Worm (Caenorhabditis elegans): ENCODE measurements around the gene R160.3.
"Not testable (repeated sequence)": the region's sequence is repeated elsewhere in the genome, so short reads cannot be mapped to it uniquely, and the experiment has no call there.

Gene R160.3

ce11 chrX:4350198-4350597, 15.9 kb downstream of the R160.3 start, which contains the start of gene F14H12.2:
Gene F14H12.2 (plus strand): TSS chrX:4350498.
- no peak for TF ChIP-seq odd-2 (tag; optimal IDR thresholded peaks at IDR 0.05)
- TF ChIP-seq npax-4 (tag; optimal IDR thresholded peaks at IDR 0.05) = no peak
- no peak for TF ChIP-seq ceh-48 (tag; optimal IDR thresholded peaks at IDR 0.05)
- no peak for TF ChIP-seq Y22D7AL.16 (tag; optimal IDR thresholded peaks at IDR 0.05)
- no peak for TF ChIP-seq sox-4 (tag; optimal IDR thresholded peaks at IDR 0.05)
- no peak for TF ChIP-seq elt-4 (tag; optimal IDR thresholded peaks at IDR 0.05)
- no peak for TF ChIP-seq ceh-31 (tag; optimal IDR thresholded peaks at IDR 0.05)
- no peak for TF ChIP-seq ceh-24 (tag; optimal IDR thresholded peaks at IDR 0.05)
- TF ChIP-seq sdc-2 (tag; optimal IDR thresholded peaks at IDR 0.05) = no peak
- TF ChIP-seq sox-2 (GFP tag; IDR thresholded peaks at IDR 0.05) = no peak
- TF ChIP-seq ceh-30 (tag; optimal IDR thresholded peaks at IDR 0.05) = no peak
- TF ChIP-seq F13H6.1 (tag; optimal IDR thresholded peaks at IDR 0.05) = no peak

- no peak for TF ChIP-seq unc-55 (GFP tag; optimal IDR thresholded peaks at IDR 0.05)
- no peak for TF ChIP-seq pat-9 (tag; optimal IDR thresholded peaks at IDR 0.05)
- TF ChIP-seq ets-4 (tag; optimal IDR thresholded peaks at IDR 0.05) = no peak
- TF ChIP-seq dmd-4 (tag; optimal IDR thresholded peaks at IDR 0.05; ENCODE audit: borderline replicate concordance) = no peak
- no peak for TF ChIP-seq ahr-1 (tag; optimal IDR thresholded peaks at IDR 0.05)
- TF ChIP-seq ref-2 (tag; optimal IDR thresholded peaks at IDR 0.05) = no peak
- no peak for TF ChIP-seq K02D7.2 (tag; optimal IDR thresholded peaks at IDR 0.05)
- TF ChIP-seq rnt-1 (tag; optimal IDR thresholded peaks at IDR 0.05) = no peak
- no peak for TF ChIP-seq ceh-24 (tag; optimal IDR thresholded peaks at IDR 0.05)
- no peak for TF ChIP-seq ceh-22 (tag; optimal IDR thresholded peaks at IDR 0.05)
- TF ChIP-seq tbx-7 (tag; optimal IDR thresholded peaks at IDR 0.05) = no peak
- no peak for TF ChIP-seq hlh-30 (tag; optimal IDR thresholded peaks at IDR 0.05; ENCODE audit: insufficient read depth)
- no peak for TF ChIP-seq hlh-6 (tag; optimal IDR thresholded peaks at IDR 0.05)
- TF ChIP-seq T23F11.4 (GFP tag; optimal IDR thresholded peaks at IDR 0.05) = no peak
- no peak for TF ChIP-seq nhr-11 (tag; optimal IDR thresholded peaks at IDR 0.05)
- no peak for TF ChIP-seq ttx-3 (tag; optimal IDR thresholded peaks at IDR 0.05)
Measured at ce11 chrX:4343915-4344314, 22.2 kb downstream of the R160.3 start, which contains the start of gene F14H12.3. Gene F14H12.3 (plus strand): TSS chrX:4344215.

- TF ChIP-seq syd-9 (tag; optimal IDR thresholded peaks at IDR 0.05) = no peak
- no peak for TF ChIP-seq ama-1 (optimal IDR thresholded peaks at IDR 0.05)
- no peak for TF ChIP-seq ceh-9 (tag; optimal IDR thresholded peaks at IDR 0.05)
- TF ChIP-seq hlh-6 (tag; optimal IDR thresholded peaks at IDR 0.05) = no peak
- TF ChIP-seq pros-1 (tag; optimal IDR thresholded peaks at IDR 0.05) = no peak
- TF ChIP-seq rnt-1 (tag; optimal IDR thresholded peaks at IDR 0.05) = no peak
- TF ChIP-seq pqm-1 (tag; optimal IDR thresholded peaks at IDR 0.05) = no peak
Measured at ce11 chrX:4342730-4343129, 23.4 kb downstream of the R160.3 start.

- TF ChIP-seq tbx-2, nhr-11, hlh-8 (tag; optimal IDR thresholded peaks at IDR 0.05): not testable (repeated sequence)
Measured at ce11 chrX:4339332-4339731, 26.8 kb downstream of the R160.3 start, which contains the start of gene cst-1. Gene cst-1 (plus strand): TSS chrX:4339632.

- not testable (repeated sequence) for TF ChIP-seq pag-3 (tag; optimal IDR thresholded peaks at IDR 0.05; ENCODE audit: borderline replicate concordance); lim-6 (tag; optimal IDR thresholded peaks at IDR 0.05); fkh-6 (tag; optimal IDR thresholded peaks at IDR 0.05)
Measured at ce11 chrX:4335950-4336349, 30.2 kb downstream of the R160.3 start, which contains the start of gene cst-2. Gene cst-2 (minus strand): TSS chrX:4336050.
